Worm (Caenorhabditis elegans): ENCODE results near the gene ubc-18.
A peak's percentile ranks its signal among the peaks of the same experiment; 100 is the strongest.

Gene ubc-18

DNA sequence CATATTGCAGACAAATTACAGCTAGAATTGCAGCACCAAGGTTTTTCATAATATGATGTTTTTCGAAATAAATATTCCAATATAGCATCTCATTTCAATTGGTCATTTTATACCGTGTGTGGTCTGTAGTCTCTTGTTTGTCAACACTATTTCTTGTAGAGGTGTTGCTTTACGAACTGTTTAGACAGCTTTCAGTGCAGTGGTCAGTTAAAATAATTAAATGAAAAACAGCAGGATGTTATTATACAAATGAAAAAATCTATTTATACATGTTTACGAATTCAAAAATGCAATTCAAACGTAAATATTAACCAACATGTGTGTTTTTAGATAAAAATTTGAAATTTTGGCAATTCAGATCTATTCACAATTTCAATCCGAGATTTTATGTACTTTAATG lies 43.4 kb upstream of the ubc-18 start, which contains the start of gene B0280.7:
B0280.7 (minus strand) TSS at position 101 of the 400 bp plus-strand sequence.
- TF ChIP-seq ama-1 (optimal IDR thresholded peaks at IDR 0.05), result no peak
- TF ChIP-seq fkh-10 (GFP tag; optimal IDR thresholded peaks at IDR 0.05), result no peak
- TF ChIP-seq unc-42 (tag; optimal IDR thresholded peaks at IDR 0.05), result no peak
- TF ChIP-seq unc-55 (GFP tag; optimal IDR thresholded peaks at IDR 0.05), result no peak
- TF ChIP-seq odd-2 (tag; optimal IDR thresholded peaks at IDR 0.05), result no peak

DNA sequence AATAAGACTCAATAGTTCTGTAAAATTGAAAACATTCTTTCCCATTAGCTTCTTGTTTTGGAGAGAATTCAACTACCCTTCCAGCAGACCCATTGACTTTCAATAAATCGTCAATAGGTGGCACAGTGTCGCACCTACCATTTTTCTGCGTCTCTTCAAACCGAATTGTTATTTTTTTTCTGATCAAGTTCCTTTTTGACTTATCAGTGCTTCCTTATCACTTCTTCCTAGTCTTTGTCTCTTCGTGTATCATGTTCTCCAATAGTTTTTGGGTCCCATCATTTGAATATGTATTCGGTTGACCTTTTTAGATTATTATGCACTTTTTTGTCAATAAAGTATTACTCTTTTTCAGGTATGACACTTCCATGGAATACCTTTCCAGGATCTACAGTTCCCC lies 39.6 kb upstream of the ubc-18 start, which contains the start of gene odd-1:
odd-1 (plus strand) TSS at position 349 of the 400 bp plus-strand sequence.
- no peak for TF ChIP-seq ceh-34 (tag; optimal IDR thresholded peaks at IDR 0.05)
- TF ChIP-seq elt-2 (tag; optimal IDR thresholded peaks at IDR 0.05), result peak; percentile 85

DNA sequence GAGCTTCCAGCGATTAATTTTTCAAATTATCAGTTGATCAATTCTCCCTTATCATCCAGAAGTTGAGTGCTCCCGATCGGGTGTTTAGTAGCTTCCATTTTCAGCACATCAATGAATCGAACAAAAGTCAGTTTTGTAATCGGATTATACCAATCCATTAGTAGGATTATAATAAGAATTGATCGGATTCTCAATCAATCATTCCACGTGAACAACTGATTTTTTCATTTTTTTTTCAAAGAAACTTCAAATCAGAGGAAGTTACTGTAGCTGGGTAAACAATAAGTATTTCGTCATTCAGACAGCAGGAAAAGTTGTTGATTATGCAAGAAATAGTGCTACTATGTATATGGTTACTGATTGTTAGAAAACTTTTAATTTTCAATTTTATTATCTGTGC lies 38.5 kb upstream of the ubc-18 start:
- TF ChIP-seq nhr-11 (tag; optimal IDR thresholded peaks at IDR 0.05) (no peak), unc-55 (GFP tag; optimal IDR thresholded peaks at IDR 0.05) (no peak), dmd-4 (tag; optimal IDR thresholded peaks at IDR 0.05; ENCODE audit: borderline replicate concordance) (no peak), ceh-9 (tag; optimal IDR thresholded peaks at IDR 0.05) (no peak), ets-4 (tag; optimal IDR thresholded peaks at IDR 0.05) (no peak), ceh-30 (tag; optimal IDR thresholded peaks at IDR 0.05) (no peak), sdc-2 (tag; optimal IDR thresholded peaks at IDR 0.05) (no peak), pha-4 (tag; optimal IDR thresholded peaks at IDR 0.05) (no peak), odd-2 (tag; optimal IDR thresholded peaks at IDR 0.05) (no peak), Y22D7AL.16 (tag; optimal IDR thresholded peaks at IDR 0.05) (no peak), elt-4 (tag; optimal IDR thresholded peaks at IDR 0.05) (no peak), pros-1 (tag; optimal IDR thresholded peaks at IDR 0.05) (no peak), che-1 (tag; optimal IDR thresholded peaks at IDR 0.05) (no peak), fax-1 (tag; optimal IDR thresholded peaks at IDR 0.05) (no peak), ztf-16 (tag; optimal IDR thresholded peaks at IDR 0.05) (no peak), pat-9 (tag; optimal IDR thresholded peaks at IDR 0.05) (no peak), sox-4 (tag; optimal IDR thresholded peaks at IDR 0.05) (no peak), ceh-48 (tag; optimal IDR thresholded peaks at IDR 0.05) (no peak), pag-3 (tag; optimal IDR thresholded peaks at IDR 0.05; ENCODE audit: borderline replicate concordance) (no peak), ceh-22 (tag; optimal IDR thresholded peaks at IDR 0.05) (no peak)

DNA sequence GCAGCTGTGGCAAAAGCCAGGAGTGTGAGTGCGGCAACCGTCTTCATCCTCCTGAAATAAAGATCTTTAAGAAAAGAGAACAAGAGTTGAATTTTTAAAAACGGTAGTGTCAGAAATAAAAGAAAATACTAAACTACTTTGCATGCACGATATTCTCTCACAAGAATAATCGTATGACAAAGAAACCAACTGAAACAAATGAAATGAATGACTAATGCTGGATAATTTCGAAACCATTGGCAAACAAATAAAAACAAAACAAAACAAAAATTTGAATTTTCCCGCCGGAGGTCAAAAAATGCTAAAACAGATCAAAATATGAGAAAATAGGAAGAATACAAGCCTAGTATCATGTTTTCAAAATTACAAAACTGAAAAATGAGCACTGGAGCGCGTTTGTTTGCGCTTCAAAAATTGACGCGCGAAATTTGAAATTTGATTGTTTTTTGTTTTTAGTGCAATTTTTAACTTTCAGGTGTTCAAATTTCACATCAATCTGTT lies 35.6 kb upstream of the ubc-18 start, which contains the start of gene cpg-2:
cpg-2 (minus strand) TSS at position 51 of the 501 bp plus-strand sequence.
- TF ChIP-seq pag-3 (tag; optimal IDR thresholded peaks at IDR 0.05; ENCODE audit: borderline replicate concordance), result no peak
- no peak for TF ChIP-seq odd-2 (tag; optimal IDR thresholded peaks at IDR 0.05)
- no peak for TF ChIP-seq hlh-8 (tag; optimal IDR thresholded peaks at IDR 0.05)
- no peak for TF ChIP-seq che-1 (tag; optimal IDR thresholded peaks at IDR 0.05)
- no peak for TF ChIP-seq ceh-2 (tag; optimal IDR thresholded peaks at IDR 0.05)
- no peak for TF ChIP-seq ref-2 (tag; optimal IDR thresholded peaks at IDR 0.05)
- TF ChIP-seq pax-1 (tag; optimal IDR thresholded peaks at IDR 0.05), result no peak
- TF ChIP-seq pros-1 (tag; optimal IDR thresholded peaks at IDR 0.05), result no peak
- TF ChIP-seq zip-5 (tag; optimal IDR thresholded peaks at IDR 0.05), result no peak
- no peak for TF ChIP-seq unc-3 (GFP tag; conservative IDR thresholded peaks at IDR 0.05)
- TF ChIP-seq unc-3 (tag; optimal IDR thresholded peaks at IDR 0.05), result no peak
- no peak for TF ChIP-seq ahr-1 (tag; optimal IDR thresholded peaks at IDR 0.05)
- TF ChIP-seq ceh-19 (GFP tag; optimal IDR thresholded peaks at IDR 0.05), result no peak
- TF ChIP-seq sox-4 (tag; optimal IDR thresholded peaks at IDR 0.05), result no peak
- no peak for TF ChIP-seq ceh-14 (tag; optimal IDR thresholded peaks at IDR 0.05)
- no peak for TF ChIP-seq fkh-6 (tag; optimal IDR thresholded peaks at IDR 0.05)
- TF ChIP-seq rnt-1 (tag; optimal IDR thresholded peaks at IDR 0.05), result no peak
- no peak for TF ChIP-seq ztf-16 (tag; optimal IDR thresholded peaks at IDR 0.05)

All from whole organism, late embryonic.